Fruit fly (Drosophila melanogaster): ENCODE data around the gene ScsbetaG.
A peak's percentile ranks its signal among the peaks of the same experiment; 100 is the strongest.

ScsbetaG gene

DNA sequence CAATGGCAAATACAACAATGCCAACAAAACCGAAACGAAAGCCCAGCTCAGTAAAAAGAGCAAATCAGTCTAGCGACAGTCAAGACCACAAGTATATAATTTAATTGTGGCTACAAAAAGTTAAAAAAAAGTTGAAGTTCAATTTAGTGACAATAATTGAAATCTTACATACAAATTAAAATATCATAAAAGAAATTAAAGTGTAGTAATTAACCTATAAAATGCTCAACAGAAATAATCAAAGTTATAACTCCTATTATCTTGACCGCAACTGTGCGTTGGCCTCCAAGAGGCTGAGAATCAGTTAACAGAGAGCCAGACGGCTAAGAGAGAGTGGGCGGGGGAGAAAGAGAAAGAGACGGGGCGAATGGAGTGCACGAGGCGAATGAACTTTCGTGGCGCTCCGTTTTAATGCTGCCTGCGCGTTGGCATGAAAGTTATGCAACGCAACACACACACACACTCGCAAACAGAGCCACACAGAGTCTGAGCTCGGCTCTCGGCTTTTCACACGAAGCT is 48.3 kb upstream of the ScsbetaG start (continued):
- TF ChIP-seq CG14014 (GFP tag; IDR thresholded peaks at IDR 0.05) (peak; percentile 35; the same call in 1 of the 2 replicates), CG7786 (GFP tag; optimal IDR thresholded peaks at IDR 0.05) (no peak), Drgx (GFP tag; IDR thresholded peaks at IDR 0.05) (peak; percentile 89), CG9727 (GFP tag; optimal IDR thresholded peaks at IDR 0.05) (peak; percentile 72), CG12236 (GFP tag; optimal IDR thresholded peaks at IDR 0.05) (peak; percentile 51), ac (GFP tag; optimal IDR thresholded peaks at IDR 0.05) (no peak), CG2889 (GFP tag; IDR thresholded peaks at IDR 0.05) (no peak), kah (GFP tag; optimal IDR thresholded peaks at IDR 0.05) (peak; percentile 63), zen2 (GFP tag; IDR thresholded peaks at IDR 0.05; ENCODE audit: partially characterized antibody) (no peak), Sox102F (GFP tag; optimal IDR thresholded peaks at IDR 0.05) (peak; percentile 88), Hmx (GFP tag; optimal IDR thresholded peaks at IDR 0.05) (no peak), CG15696 (tag; optimal IDR thresholded peaks at IDR 0.05) (peak; percentile 33), Dad (GFP tag; optimal IDR thresholded peaks at IDR 0.05) (peak; percentile 41), HHEX (GFP tag; optimal IDR thresholded peaks at IDR 0.05) (peak; percentile 63), CG12391 (tag; optimal IDR thresholded peaks at IDR 0.05) (peak; percentile 90), Blimp-1 (GFP tag; optimal IDR thresholded peaks at IDR 0.05) (peak; percentile 97), Ets65A (GFP tag) (peak; percentile 86), D (optimal IDR thresholded peaks at IDR 0.05) (no peak), D (GFP tag; optimal IDR thresholded peaks at IDR 0.05) (peak; percentile 81), CG11504 (tag; optimal IDR thresholded peaks at IDR 0.05) (peak; percentile 91), Fer3 (tag; optimal IDR thresholded peaks at IDR 0.05) (peak; percentile 63), CG9932 (GFP tag; IDR thresholded peaks at IDR 0.05) (0 out of 2 replicates have a peak, but pooled peaks have one; percentile 7), CG6254 (GFP tag; optimal IDR thresholded peaks at IDR 0.05) (peak; percentile 77), Sry-δ (GFP tag; optimal IDR thresholded peaks at IDR 0.05) (peak; percentile 5), CG33557 (GFP tag; optimal IDR thresholded peaks at IDR 0.05) (peak; percentile 90), tgo (GFP tag; IDR thresholded peaks at IDR 0.05) (peak; percentile 62; the same call in 1 of the 3 replicates), Oaz (GFP tag; IDR thresholded peaks at IDR 0.05) (no peak), Nf-YA (GFP tag; IDR thresholded peaks at IDR 0.05) (peak; percentile 66), otp (GFP tag; IDR thresholded peaks at IDR 0.05) (0 out of 3 replicates have a peak, but pooled peaks have one; percentile 33), Adf1 (GFP tag; IDR thresholded peaks at IDR 0.05) (no peak), trh (GFP tag; optimal IDR thresholded peaks at IDR 0.05) (peak; percentile 55), CG14667 (GFP tag; IDR thresholded peaks at IDR 0.05) (peak; percentile 45), Oli (tag; optimal IDR thresholded peaks at IDR 0.05) (peak; percentile 89), lov (optimal IDR thresholded peaks at IDR 0.05) (no peak), lov (GFP tag; IDR thresholded peaks at IDR 0.05) (0 out of 3 replicates have a peak, but pooled peaks have one; percentile 76), CG17359 (tag; optimal IDR thresholded peaks at IDR 0.05) (no peak), Side (GFP tag; optimal IDR thresholded peaks at IDR 0.05) (peak; percentile 38), CG6791 (GFP tag; IDR thresholded peaks at IDR 0.05; ENCODE audit: partially characterized antibody) (no peak), Neu2 (GFP tag; optimal IDR thresholded peaks at IDR 0.05; ENCODE audit: borderline replicate concordance) (no peak), CG6272 (GFP tag; IDR thresholded peaks at IDR 0.05) (peak; percentile 37), Myb (GFP tag; optimal IDR thresholded peaks at IDR 0.05) (no peak), lmd (GFP tag; IDR thresholded peaks at IDR 0.05) (peak; percentile 55), CG32767 (GFP tag; IDR thresholded peaks at IDR 0.05) (peak; percentile 66), CG12942 (GFP tag; optimal IDR thresholded peaks at IDR 0.05) (peak; percentile 54), Eip74EF (GFP tag; optimal IDR thresholded peaks at IDR 0.05) (peak in 1 of 2 experiments; percentile 89), CG13424 (tag; optimal IDR thresholded peaks at IDR 0.05) (peak; percentile 90), CG14050 (GFP tag; IDR thresholded peaks at IDR 0.05) (peak; percentile 73; the same call in 2 of the 3 replicates), caup (GFP tag; optimal IDR thresholded peaks at IDR 0.05; ENCODE audit: severe bottlenecking) (peak; percentile 44), org-1 (GFP tag; optimal IDR thresholded peaks at IDR 0.05) (peak; percentile 65), CG2129 (GFP tag; IDR thresholded peaks at IDR 0.05; ENCODE audit: partially characterized antibody) (no peak)

All from whole organism, embryonic.